Fruit fly (Drosophila melanogaster): ENCODE measurements around the gene CG16986.

Gene CG16986

DNA sequence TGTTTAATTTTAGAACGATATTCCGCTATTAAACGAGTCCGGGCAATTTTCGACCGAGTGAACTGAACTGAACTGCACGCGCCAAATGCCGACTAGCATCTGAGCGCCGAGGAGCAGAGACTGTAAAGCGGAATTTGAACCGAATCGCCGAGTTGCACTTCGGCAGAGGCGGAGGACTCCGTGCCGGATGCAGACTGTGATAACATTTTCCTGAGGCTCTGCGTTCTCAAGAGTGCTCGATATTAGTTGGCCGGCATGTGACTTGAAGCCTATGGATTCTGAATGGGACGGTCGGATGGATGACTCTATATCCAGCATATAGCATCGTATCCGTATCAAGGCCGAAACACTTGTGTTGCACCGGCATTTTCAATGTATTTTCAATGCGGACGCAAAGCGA lies 29.8 kb downstream of the CG16986 start, which contains the start of gene Pxn:
TSS of gene Pxn (minus strand) at position 101 of the 400 bp plus-strand sequence.
- TF ChIP-seq CG15479 (GFP tag; optimal IDR thresholded peaks at IDR 0.05) (peak; percentile 7), amos (GFP tag; IDR thresholded peaks at IDR 0.05; ENCODE audit: partially characterized antibody) (no peak), emc (GFP tag; optimal IDR thresholded peaks at IDR 0.05) (no peak), sob (GFP tag; IDR thresholded peaks at IDR 0.05) (0 out of 2 replicates have a peak, but pooled peaks have one; percentile 6), ro (GFP tag; IDR thresholded peaks at IDR 0.05) (0 out of 2 replicates have a peak, but pooled peaks have one; percentile 22), croc (GFP tag; conservative IDR thresholded peaks at IDR 0.05) (no peak), Oli (tag; optimal IDR thresholded peaks at IDR 0.05) (no peak), CG31224 (GFP tag; IDR thresholded peaks at IDR 0.05) (no peak), inv (GFP tag; IDR thresholded peaks at IDR 0.05; ENCODE audit: partially characterized antibody) (no peak), Dad (GFP tag; optimal IDR thresholded peaks at IDR 0.05) (no peak), bigmax (GFP tag; optimal IDR thresholded peaks at IDR 0.05) (no peak), sug (tag; optimal IDR thresholded peaks at IDR 0.05) (no peak), ems (GFP tag; optimal IDR thresholded peaks at IDR 0.05) (no peak), mld (GFP tag; IDR thresholded peaks at IDR 0.05; ENCODE audit: partially characterized antibody) (0 out of 3 replicates have a peak, but pooled peaks have one; percentile 22), CG13894 (tag; optimal IDR thresholded peaks at IDR 0.05) (no peak)

DNA sequence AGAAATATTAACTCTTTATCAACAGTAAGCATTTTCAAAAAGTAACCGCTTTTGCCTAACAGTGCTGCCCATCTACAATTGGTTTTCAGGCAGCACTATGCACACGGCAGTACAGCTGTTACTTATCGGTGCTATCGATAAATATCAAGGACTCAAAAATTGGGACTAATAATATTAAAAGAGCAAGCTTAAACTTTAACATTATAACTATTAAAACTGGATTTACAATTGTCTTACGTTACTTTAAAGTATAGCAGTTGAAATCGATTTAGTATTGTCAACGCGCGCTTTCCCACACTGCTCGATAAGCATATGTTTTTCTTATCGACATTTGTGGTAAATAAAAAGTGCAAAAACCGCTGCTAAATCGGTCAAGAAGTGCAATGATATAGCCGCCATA lies 31.3 kb downstream of the CG16986 start, which contains the start of the genes CG42245 and MEP-1:
TSS of gene CG42245 (plus strand) at position 310 of the 400 bp plus-strand sequence.
TSS of gene MEP-1 (plus strand) at position 310 of the 400 bp plus-strand sequence.
- TF ChIP-seq pnt (GFP tag; optimal IDR thresholded peaks at IDR 0.05) (no peak), CG12219 (GFP tag; optimal IDR thresholded peaks at IDR 0.05) (peak; percentile 35), sr (GFP tag; IDR thresholded peaks at IDR 0.05) (no peak), CG10321 (GFP tag; IDR thresholded peaks at IDR 0.05) (no peak), Fer1 (GFP tag; optimal IDR thresholded peaks at IDR 0.05) (no peak), H15 (GFP tag; IDR thresholded peaks at IDR 0.05) (no peak), CG4707 (GFP tag; optimal IDR thresholded peaks at IDR 0.05) (no peak), Stat92E (GFP tag; optimal IDR thresholded peaks at IDR 0.05) (peak in 1 of 3 experiments; percentile 27), Xbp1 (GFP tag; optimal IDR thresholded peaks at IDR 0.05) (peak; percentile 57), CG13424 (tag; optimal IDR thresholded peaks at IDR 0.05) (peak; percentile 17), CG32772 (GFP tag; IDR thresholded peaks at IDR 0.05) (no peak), CG31441 (GFP tag; IDR thresholded peaks at IDR 0.05) (no peak), Hand (GFP tag; optimal IDR thresholded peaks at IDR 0.05) (no peak), CG31224 (GFP tag; IDR thresholded peaks at IDR 0.05) (no peak), CG18619 (GFP tag; optimal IDR thresholded peaks at IDR 0.05) (peak; percentile 25), bab2 (GFP tag; optimal IDR thresholded peaks at IDR 0.05) (peak; percentile 48), fd102C (GFP tag; optimal IDR thresholded peaks at IDR 0.05) (no peak), tin (GFP tag; optimal IDR thresholded peaks at IDR 0.05) (peak; percentile 60), CG10274 (GFP tag; optimal IDR thresholded peaks at IDR 0.05) (no peak), Dref (GFP tag; IDR thresholded peaks at IDR 0.05) (peak; percentile 84), CG3838 (GFP tag; optimal IDR thresholded peaks at IDR 0.05) (no peak), CG11085 (GFP tag; IDR thresholded peaks at IDR 0.05) (no peak), maf-S (GFP tag; optimal IDR thresholded peaks at IDR 0.05) (peak; percentile 32), chinmo (GFP tag; IDR thresholded peaks at IDR 0.05; ENCODE audit: partially characterized antibody) (peak; percentile 58; the same call in 1 of the 4 replicates), CG16815 (GFP tag; optimal IDR thresholded peaks at IDR 0.05) (no peak), pb (GFP tag; optimal IDR thresholded peaks at IDR 0.05) (no peak), nerfin-1 (tag; optimal IDR thresholded peaks at IDR 0.05) (peak; percentile 24), nmo (GFP tag; optimal IDR thresholded peaks at IDR 0.05) (peak; percentile 62), CG11247 (GFP tag; IDR thresholded peaks at IDR 0.05) (no peak), CG10543 (GFP tag; optimal IDR thresholded peaks at IDR 0.05) (peak; percentile 45), CG1529 (GFP tag; optimal IDR thresholded peaks at IDR 0.05) (peak; percentile 24), ro (GFP tag; IDR thresholded peaks at IDR 0.05) (no peak), CG8924 (tag; optimal IDR thresholded peaks at IDR 0.05) (peak; percentile 50), Scr (GFP tag; IDR thresholded peaks at IDR 0.05; ENCODE audit: partially characterized antibody) (peak; percentile 69), ttk (GFP tag; IDR thresholded peaks at IDR 0.05) (no peak), CG17359 (tag; optimal IDR thresholded peaks at IDR 0.05) (peak; percentile 34)

All from whole organism, embryonic.